Fruit fly (Drosophila melanogaster) whole organism: Measurements from ENCODE around the gene CG46462.

Experiments
- CG8478 ChIP-seq: fragments of >200 bp; optimal IDR thresholded peaks from 2 replicates; lab custom pipeline; 2018; ENCODE audit warnings: inconsistent platforms
- Dll ChIP-seq: fragments of >200 bp; optimal IDR thresholded peaks from 2 replicates; lab custom pipeline; 2017
- EcR ChIP-seq, 2 experiments: fragments of >200 bp; optimal IDR thresholded peaks; 2 replicates each; lab custom pipeline; 2017; ENCODE audit warnings: missing biosample characterization in 2 of 2, missing genetic modification characterization in 2 of 2, missing genetic modification reagents in 2 of 2
- pan ChIP-seq: fragments of >200 bp; optimal IDR thresholded peaks from 2 replicates; lab custom pipeline; 2017
- psq ChIP-seq: fragments of >200 bp; optimal IDR thresholded peaks from 2 replicates; lab custom pipeline; 2017
- usp ChIP-seq: fragments of >200 bp; optimal IDR thresholded peaks from 2 replicates; lab custom pipeline; 2017; ENCODE audit warnings: missing biosample characterization, missing genetic modification characterization, mixed read lengths

The CG46462 gene

DNA sequence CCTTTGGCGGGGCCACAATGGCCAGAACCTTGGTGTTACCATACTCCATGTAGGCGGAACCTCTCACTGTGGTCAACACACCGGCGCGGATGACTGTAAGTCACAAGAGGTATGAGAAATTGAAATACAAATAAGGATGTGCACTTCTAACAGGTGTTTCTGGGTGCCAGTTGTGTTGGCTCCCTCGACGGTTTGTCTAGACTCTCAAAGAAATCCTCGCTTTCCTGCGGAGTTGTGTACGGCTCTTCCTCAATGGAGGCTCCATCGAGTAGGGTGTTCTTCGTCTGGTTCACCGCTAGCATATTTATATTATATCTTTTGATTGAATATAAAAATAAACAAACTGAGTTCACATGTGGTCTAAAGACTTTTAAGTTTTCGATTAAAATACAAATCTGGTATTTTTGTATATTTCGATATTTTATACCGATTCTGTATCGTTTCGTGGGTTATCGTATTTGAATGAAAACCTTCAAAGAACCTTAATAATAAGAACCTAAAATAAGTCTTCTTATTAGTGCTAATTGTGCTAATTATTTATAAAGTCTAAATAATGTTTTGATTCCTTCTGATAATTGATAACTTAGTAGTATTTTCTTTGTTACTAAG, 18.1 kb upstream of the CG46462 start, which contains the start of gene Mtr3:
Gene Mtr3 (minus strand): TSS at position 388 of the 609 bp plus-strand sequence.
- TF ChIP-seq EcR (GFP tag; optimal IDR thresholded peaks at IDR 0.05; lab: Kevin White, UChicago): no peak
- TF ChIP-seq psq (lab: Kevin White, UChicago): no peak
- no peak for TF ChIP-seq CG8478 (lab: Kevin White, UChicago)
- no peak for TF ChIP-seq Dll
- no peak for TF ChIP-seq usp (GFP tag; lab: Kevin White, UChicago)
- TF ChIP-seq pan (lab: Kevin White, UChicago): no peak

DNA sequence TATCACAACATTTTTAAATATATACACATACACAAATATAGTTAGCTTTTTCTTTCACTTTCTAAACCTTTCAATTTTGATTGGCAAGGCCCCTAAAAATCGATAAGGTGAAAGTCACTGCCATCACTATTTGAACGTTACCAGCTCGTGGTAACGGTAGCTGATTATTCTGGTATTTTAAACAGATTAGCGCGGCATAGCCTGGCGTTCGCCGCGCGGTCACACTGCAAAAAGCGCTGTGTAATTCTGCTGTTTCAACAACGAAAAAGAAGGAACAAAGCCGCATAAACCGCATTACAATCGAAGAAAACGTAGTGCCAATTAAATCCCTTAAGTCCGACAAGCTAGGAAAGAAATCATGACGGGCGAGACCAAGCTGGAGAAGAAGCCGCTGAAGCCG, 16.7 kb upstream of the CG46462 start, which contains the start of gene Rpn1:
Gene Rpn1 (plus strand): TSS at position 219 of the 400 bp plus-strand sequence.
- TF ChIP-seq Dll: no peak
- no peak for TF ChIP-seq CG8478 (lab: Kevin White, UChicago)
- TF ChIP-seq EcR (GFP tag; optimal IDR thresholded peaks at IDR 0.05; lab: Kevin White, UChicago): no peak
- TF ChIP-seq usp (GFP tag; lab: Kevin White, UChicago): no peak
- TF ChIP-seq pan (lab: Kevin White, UChicago): no peak
- TF ChIP-seq psq (lab: Kevin White, UChicago): no peak

DNA sequence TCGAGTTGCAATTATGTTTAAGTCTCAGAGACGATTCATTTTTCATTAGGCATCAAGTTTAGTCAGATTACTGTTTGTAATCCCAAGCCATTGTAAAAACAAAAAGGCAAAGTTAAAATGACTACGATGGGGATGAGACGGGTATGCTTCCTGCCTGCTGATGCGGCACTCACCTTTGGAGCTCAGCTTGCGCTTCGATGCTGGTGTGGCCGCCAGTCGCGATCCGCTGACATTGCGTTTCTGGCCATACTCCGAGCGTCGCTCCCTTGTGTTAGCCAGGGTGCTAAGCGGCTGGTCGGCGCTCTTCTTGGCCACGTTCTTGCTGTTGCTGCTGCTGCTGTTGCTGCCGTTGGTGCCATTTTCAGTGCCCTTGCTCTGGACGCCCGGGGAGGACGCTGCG, 11.5 kb upstream of the CG46462 start:
- TF ChIP-seq psq (lab: Kevin White, UChicago): no peak
- no peak for TF ChIP-seq pan (lab: Kevin White, UChicago)

DNA sequence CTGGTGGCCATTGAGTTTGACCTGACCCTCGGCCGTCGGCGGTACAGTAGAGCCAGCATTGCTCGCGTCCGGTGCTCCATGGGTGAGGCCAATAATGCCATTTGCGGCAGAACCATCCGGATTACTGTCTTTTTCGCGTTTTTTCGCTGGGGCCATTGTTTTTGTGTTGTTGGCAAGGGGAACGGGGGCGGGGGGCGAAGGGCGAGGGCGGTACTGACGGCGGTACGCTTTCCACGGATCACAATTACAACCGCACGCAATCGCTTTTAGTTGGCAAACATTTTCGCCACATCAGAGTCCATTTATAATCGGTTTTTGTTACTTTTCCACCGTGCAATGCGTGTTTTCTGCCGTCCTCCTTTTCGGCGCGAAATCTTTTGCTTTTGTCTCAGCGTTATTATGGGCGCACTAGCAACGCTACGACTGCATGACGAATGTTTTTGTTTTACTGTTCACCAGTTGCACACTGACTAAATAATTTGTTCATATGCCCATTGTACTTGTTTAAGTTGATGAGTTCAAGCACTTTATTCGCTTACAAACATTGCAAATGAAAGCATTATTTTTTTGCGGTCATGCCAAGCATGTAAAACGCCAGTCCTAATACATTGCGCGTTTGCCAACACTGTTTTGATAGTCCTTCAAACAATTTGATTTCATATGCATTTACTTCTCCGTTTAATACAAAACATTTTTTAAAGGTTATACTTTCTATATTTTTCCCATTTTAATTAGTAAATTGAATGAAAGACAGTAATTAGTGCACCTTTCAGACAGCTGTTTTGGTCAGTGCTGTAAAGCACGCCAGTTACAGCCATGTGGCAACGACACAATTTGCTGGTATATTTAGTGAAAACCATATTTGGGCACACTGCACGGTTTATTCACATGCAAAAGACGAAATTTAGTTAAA, 8.4 kb upstream of the CG46462 start, which contains the start of gene Pfdn6:
Gene Pfdn6 (plus strand): TSS at position 839 of the 913 bp plus-strand sequence.
- TF ChIP-seq Dll: no peak
- no peak for TF ChIP-seq CG8478 (lab: Kevin White, UChicago)
- no peak for TF ChIP-seq EcR (GFP tag; optimal IDR thresholded peaks at IDR 0.05; lab: Kevin White, UChicago)
- no peak for TF ChIP-seq pan (lab: Kevin White, UChicago)
- TF ChIP-seq usp (GFP tag; lab: Kevin White, UChicago): no peak
- TF ChIP-seq psq (lab: Kevin White, UChicago): no peak

DNA sequence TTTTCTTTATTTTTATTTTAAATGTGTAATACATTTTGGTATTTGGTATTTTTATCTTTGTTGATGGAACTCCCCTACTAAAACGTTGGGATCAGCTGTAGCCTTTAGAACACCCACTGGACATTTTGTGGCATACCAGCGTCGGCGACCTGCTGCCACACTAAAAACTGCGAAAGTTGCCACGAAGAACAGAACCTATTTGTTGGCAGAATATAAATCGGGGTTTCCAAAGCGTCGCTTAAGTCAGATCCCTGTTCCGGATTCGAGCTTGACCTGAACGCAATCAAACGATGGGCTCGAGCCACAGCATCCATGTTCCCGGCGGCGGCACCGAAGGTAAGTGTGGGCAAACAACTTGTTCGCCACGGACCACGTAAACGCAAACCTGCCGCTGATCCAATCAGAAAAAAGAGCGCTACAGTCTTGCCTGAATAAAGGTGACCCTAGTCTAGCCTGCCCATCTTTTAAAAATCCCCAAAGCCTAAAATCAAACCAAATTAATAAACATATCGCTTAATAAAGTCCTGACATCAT, 6.7 kb upstream of the CG46462 start, which contains the start of gene Grasp65:
Gene Grasp65 (plus strand): TSS at position 173 of the 534 bp plus-strand sequence.
- no peak for TF ChIP-seq Dll
- no peak for TF ChIP-seq CG8478 (lab: Kevin White, UChicago)
- TF ChIP-seq psq (lab: Kevin White, UChicago): no peak
- no peak for TF ChIP-seq EcR (GFP tag; optimal IDR thresholded peaks at IDR 0.05; lab: Kevin White, UChicago)
- TF ChIP-seq pan (lab: Kevin White, UChicago): no peak
- TF ChIP-seq usp (GFP tag; lab: Kevin White, UChicago): no peak

DNA sequence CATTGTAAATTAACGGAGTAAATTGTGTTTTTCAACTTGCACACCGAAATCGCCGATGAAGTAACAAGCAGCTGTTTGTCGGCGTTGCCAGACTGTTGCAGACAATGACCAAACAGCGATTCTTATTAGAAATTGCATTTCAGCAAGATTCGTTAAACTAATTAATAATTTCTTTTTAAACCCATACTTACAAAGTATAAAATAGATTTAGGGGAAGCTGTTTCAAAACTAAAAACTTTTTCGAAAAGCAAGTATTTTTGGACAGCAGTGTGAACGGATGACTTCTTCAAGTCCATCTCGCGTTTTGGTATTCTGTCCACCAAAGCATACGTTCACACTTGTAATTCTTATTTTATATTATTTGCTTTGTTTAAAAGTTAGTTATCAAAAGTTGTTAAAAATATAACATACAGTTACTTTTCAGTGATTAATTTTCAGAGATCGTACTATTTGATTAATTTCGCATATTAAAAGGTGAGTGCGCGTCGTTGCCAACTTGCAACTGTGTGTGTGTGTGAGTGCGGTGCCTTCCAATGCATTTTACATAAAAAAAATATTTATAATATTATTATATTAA, 3.0 kb upstream of the CG46462 start, which contains the start of the genes CG8004 and RhoGDI:
Gene CG8004 (minus strand): TSS at position 74 of the 577 bp plus-strand sequence.
Gene RhoGDI (plus strand): TSS at position 309 of the 577 bp plus-strand sequence.
- no peak for TF ChIP-seq pan (lab: Kevin White, UChicago)
- no peak for TF ChIP-seq CG8478 (lab: Kevin White, UChicago)
- no peak for TF ChIP-seq Dll
- TF ChIP-seq usp (GFP tag; lab: Kevin White, UChicago): no peak
- TF ChIP-seq EcR (GFP tag; optimal IDR thresholded peaks at IDR 0.05; lab: Kevin White, UChicago): no peak

DNA sequence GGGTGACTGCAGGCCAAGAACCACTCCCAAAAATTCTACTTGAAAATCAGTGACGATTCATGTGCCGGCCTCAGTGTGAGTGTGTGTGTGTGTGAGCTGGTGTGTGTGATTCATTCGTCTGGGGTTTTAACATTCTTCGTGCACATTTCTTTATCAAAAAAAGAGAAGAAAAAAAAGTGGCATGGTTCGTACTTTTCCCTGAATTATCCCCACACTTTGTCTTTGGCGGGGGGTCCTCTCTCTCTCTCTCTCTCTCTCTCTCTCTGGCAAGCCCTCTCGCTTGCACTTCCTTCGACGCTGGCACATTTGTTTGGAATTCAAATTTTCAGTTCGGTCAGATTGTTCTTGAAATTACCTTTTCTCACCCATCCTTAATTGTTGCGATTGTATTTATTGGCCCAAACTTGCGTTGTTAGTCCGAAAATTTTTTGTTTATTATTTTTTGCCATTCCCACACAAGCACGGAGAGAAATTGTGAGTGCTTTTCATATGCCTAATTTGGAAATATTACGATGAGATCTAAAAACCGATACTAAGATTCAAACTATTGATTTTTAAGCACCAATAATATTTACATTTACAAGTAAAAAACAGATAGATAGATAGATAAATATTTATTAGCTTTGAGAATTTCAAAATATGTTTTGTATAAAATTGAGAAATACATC, 2.3 kb upstream of the CG46462 start:
- TF ChIP-seq Dll: no peak
- TF ChIP-seq usp (GFP tag; lab: Kevin White, UChicago): no peak
- no peak for TF ChIP-seq CG8478 (lab: Kevin White, UChicago)
- TF ChIP-seq EcR (GFP tag; optimal IDR thresholded peaks at IDR 0.05; lab: Kevin White, UChicago): no peak
- no peak for TF ChIP-seq pan (lab: Kevin White, UChicago)

DNA sequence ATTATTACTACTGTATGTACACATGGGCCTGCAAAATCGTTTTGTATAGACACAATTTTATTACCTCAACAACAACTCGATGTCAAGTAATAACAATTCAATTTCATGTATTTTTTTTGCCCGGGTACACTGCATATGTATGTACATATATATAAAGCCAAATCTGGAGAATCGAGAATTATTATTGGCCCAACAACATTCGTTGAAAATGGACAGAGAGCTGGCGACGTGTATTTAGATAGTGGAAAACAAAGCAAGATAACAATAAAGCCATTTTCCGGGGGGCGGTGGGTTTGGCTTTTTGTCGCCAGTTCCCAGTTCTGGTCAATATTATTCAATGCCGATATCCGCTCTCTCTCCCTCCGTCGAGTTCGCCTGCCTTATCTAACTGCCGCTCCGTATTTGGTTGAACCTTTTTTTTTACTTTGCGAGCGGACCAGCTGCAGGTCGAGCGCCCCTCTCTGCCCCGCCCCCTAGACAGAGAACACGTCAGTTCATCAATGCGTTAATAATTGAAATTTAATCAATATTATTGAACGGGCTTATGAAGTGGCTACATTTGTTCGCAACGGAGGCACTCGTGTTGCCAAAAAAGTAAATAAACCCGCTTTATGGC, 1.7 kb upstream of the CG46462 start:
- TF ChIP-seq pan (lab: Kevin White, UChicago) (peak; percentile 31), Dll (no peak)

DNA sequence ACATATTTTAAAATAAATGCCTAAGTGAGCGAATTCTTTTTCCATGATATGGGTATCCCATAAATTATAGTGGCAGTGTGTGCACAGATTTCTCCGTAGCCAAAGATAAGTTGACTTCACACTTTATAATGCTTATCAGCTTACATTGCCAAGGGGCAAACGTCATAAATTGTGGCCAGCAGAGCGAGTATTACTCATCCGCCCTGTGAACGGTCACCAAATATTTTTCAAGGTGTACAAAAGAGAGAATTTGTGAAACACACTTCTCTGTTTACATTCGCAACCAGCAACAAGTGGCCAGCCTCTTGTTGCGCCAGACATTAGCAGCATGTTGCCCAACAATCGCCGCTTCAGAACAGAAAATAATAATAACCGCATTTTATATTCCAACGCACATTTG, 1.4 kb downstream of the CG46462 start:
- TF ChIP-seq EcR (GFP tag; optimal IDR thresholded peaks at IDR 0.05; lab: Kevin White, UChicago) (no peak), pan (lab: Kevin White, UChicago) (no peak), usp (GFP tag; lab: Kevin White, UChicago) (no peak), CG8478 (lab: Kevin White, UChicago) (no peak), psq (lab: Kevin White, UChicago) (no peak)

DNA sequence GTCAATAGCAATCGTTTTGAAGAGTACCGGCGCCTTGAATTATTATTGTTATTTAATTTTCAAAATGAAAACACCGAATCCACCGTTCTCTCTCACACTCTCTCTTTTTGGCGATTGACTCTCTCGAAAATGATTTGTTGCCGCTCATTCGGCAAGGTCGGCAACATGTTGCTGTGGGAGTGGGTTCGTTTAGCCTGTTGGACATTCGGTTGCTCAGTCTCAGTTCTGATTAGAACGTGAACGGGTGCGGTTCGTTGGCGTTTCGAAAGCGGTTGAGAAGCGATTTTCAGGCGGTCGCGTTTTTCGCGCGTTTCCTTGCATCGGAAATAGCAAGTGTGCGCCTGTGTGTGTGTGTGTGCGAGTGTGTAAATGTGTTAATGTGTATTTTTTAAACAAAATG, 7.5 kb downstream of the CG46462 start, which contains the start of gene Ac76E:
Gene Ac76E (plus strand): TSS at position 264 of the 400 bp plus-strand sequence.
- no peak for TF ChIP-seq Dll
- no peak for TF ChIP-seq psq (lab: Kevin White, UChicago)
- no peak for TF ChIP-seq CG8478 (lab: Kevin White, UChicago)
- no peak for TF ChIP-seq usp (GFP tag; lab: Kevin White, UChicago)
- no peak for TF ChIP-seq EcR (GFP tag; optimal IDR thresholded peaks at IDR 0.05; lab: Kevin White, UChicago)
- TF ChIP-seq pan (lab: Kevin White, UChicago): no peak
